Worm (Caenorhabditis elegans) whole organism, L1 larva: ENCODE data around the gene C16A3.5.

Experiments used
- C04F5.9 ChIP-seq: sonication (generic microtip); optimal IDR thresholded peaks from 2 replicates; lab custom pipeline; 2016; ENCODE audit warnings: missing genetic modification characterization, missing compliant biosample characterization
- aha-1 ChIP-seq: fragments of 150-350 bp; optimal IDR thresholded peaks from 2 replicates; lab custom pipeline; 2014; ENCODE audit warnings: missing biosample characterization, missing genetic modification characterization
- ama-1 ChIP-seq: fragments of 150-350 bp; optimal IDR thresholded peaks from 2 replicates; lab custom pipeline; 2014
- ceh-63 ChIP-seq: fragments of 200-800 bp; sonication (Bioruptor generic); optimal IDR thresholded peaks from 2 replicates; lab custom pipeline; 2018; ENCODE audit warnings: mild to moderate bottlenecking, missing genetic modification characterization, missing compliant biosample characterization
- ceh-90 ChIP-seq: sonication (generic microtip); optimal IDR thresholded peaks from 2 replicates; lab custom pipeline; 2016; ENCODE audit warnings: missing genetic modification characterization, missing compliant biosample characterization
- ces-1 ChIP-seq: fragments of 150-350 bp; optimal IDR thresholded peaks from 2 replicates; lab custom pipeline; 2014; ENCODE audit warnings: missing biosample characterization, missing genetic modification reagents, missing genetic modification characterization
- dpl-1 ChIP-seq, 3 experiments: fragments of 150-350 bp in 2 of 3; sonication (generic microtip) in 1 of 3; optimal IDR thresholded peaks; 2 replicates each; lab custom pipeline; 2014 to 2017; ENCODE audit warnings: missing biosample characterization in 3 of 3, missing genetic modification characterization in 3 of 3, missing genetic modification reagents in 3 of 3
- dsc-1 ChIP-seq: sonication (generic microtip); optimal IDR thresholded peaks from 2 replicates; lab custom pipeline; 2016; ENCODE audit warnings: mild to moderate bottlenecking, missing genetic modification characterization, missing compliant biosample characterization
- efl-1 ChIP-seq, 4 experiments: fragments of 150-350 bp; optimal IDR thresholded peaks in 3 of 4; peaks in 1 of 4; 1 replicate in 1 of 4; 2 replicates in 3 of 4; lab custom pipeline; 2014; ENCODE audit warnings: missing biosample characterization in 2 of 4, missing genetic modification characterization in 2 of 4, missing genetic modification reagents in 2 of 4
- egl-13 ChIP-seq: sonication (generic microtip); optimal IDR thresholded peaks from 2 replicates; lab custom pipeline; 2016; ENCODE audit warnings: missing genotype, missing genetic modification reagents, missing genetic modification characterization, missing compliant biosample characterization
- egl-27 ChIP-seq, 2 experiments: fragments of 150-350 bp in 1 of 2; sonication (generic microtip); optimal IDR thresholded peaks; 3 replicates each; lab custom pipeline; 2017 to 2018; ENCODE audit warnings: missing biosample characterization in 2 of 2, missing genetic modification characterization in 2 of 2, missing genetic modification reagents in 2 of 2
- ets-5 ChIP-seq: fragments of 200-800 bp; sonication (Bioruptor generic); IDR thresholded peaks from 2 replicates; pipeline ENCODE4 v1.3.6; 2022; ENCODE audit warnings: missing genetic modification characterization, missing compliant biosample characterization
- fkh-10 ChIP-seq: sonication (generic microtip); optimal IDR thresholded peaks from 2 replicates; lab custom pipeline; 2017; ENCODE audit warnings: missing biosample characterization, missing genetic modification reagents, missing genetic modification characterization
- fkh-4 ChIP-seq: sonication (generic microtip); optimal IDR thresholded peaks from 2 replicates; lab custom pipeline; 2016; ENCODE audit warnings: missing compliant biosample characterization, missing genetic modification characterization, borderline replicate concordance
- fkh-8 ChIP-seq: sonication (generic microtip); optimal IDR thresholded peaks from 2 replicates; lab custom pipeline; 2016; ENCODE audit warnings: mild to moderate bottlenecking, missing genetic modification characterization, missing compliant biosample characterization
- fos-1 ChIP-seq: fragments of 150-350 bp; optimal IDR thresholded peaks from 2 replicates; lab custom pipeline; 2014; ENCODE audit warnings: missing biosample characterization, missing genetic modification characterization
- grh-1 ChIP-seq: fragments of 200-800 bp; sonication (Bioruptor generic); IDR thresholded peaks from 2 replicates; pipeline ENCODE4 v1.3.6; 2022; ENCODE audit warnings: missing genetic modification reagents, missing genetic modification characterization, missing compliant biosample characterization
- hpl-2 ChIP-seq: fragments of 150-350 bp; optimal IDR thresholded peaks from 2 replicates; lab custom pipeline; 2014; ENCODE audit warnings: missing biosample characterization, missing genetic modification reagents, missing genetic modification characterization
- irx-1 ChIP-seq: sonication (generic microtip); optimal IDR thresholded peaks from 2 replicates; lab custom pipeline; 2016; ENCODE audit warnings: missing genetic modification characterization, missing compliant biosample characterization
- lin-14 ChIP-seq: fragments of 200-800 bp; sonication (Bioruptor generic); optimal IDR thresholded peaks from 2 replicates; lab custom pipeline; 2018; ENCODE audit warnings: mild to moderate bottlenecking, missing genetic modification characterization, moderate library complexity, missing compliant biosample characterization
- lin-15B ChIP-seq: fragments of 150-350 bp; sonication (generic microtip); optimal IDR thresholded peaks from 3 replicates; lab custom pipeline; 2014; ENCODE audit warnings: missing biosample characterization, missing genetic modification characterization
- lir-3 ChIP-seq: sonication (generic microtip); optimal IDR thresholded peaks from 2 replicates; lab custom pipeline; 2016; ENCODE audit warnings: mild to moderate bottlenecking, missing genetic modification characterization, moderate library complexity, missing compliant biosample characterization; ENCODE audit not compliant: poor library complexity
- lsy-2 ChIP-seq, 2 experiments: fragments of 150-350 bp; optimal IDR thresholded peaks; 2 replicates each; lab custom pipeline; 2014; ENCODE audit warnings: missing biosample characterization in 2 of 2, missing genetic modification characterization in 2 of 2
- mab-9 ChIP-seq: fragments of 200-800 bp; sonication (Bioruptor generic); IDR thresholded peaks from 2 replicates; pipeline ENCODE4 v1.3.6; 2022; ENCODE audit warnings: missing genetic modification reagents, missing genetic modification characterization, missing compliant biosample characterization
- mdl-1 ChIP-seq, 2 experiments: fragments of 150-350 bp; optimal IDR thresholded peaks; 2 replicates each; lab custom pipeline; 2014 to 2017; ENCODE audit warnings: missing biosample characterization in 2 of 2, missing genetic modification characterization in 2 of 2, inconsistent platforms in 1 of 2
- nhr-19 ChIP-seq: fragments of 200-800 bp; sonication (Bioruptor generic); conservative IDR thresholded peaks from 2 replicates; pipeline ENCODE4 v1.3.6; 2022; ENCODE audit warnings: missing genetic modification characterization, missing compliant biosample characterization
- nhr-47 ChIP-seq: sonication (generic microtip); optimal IDR thresholded peaks from 2 replicates; lab custom pipeline; 2016; ENCODE audit warnings: mild to moderate bottlenecking, missing genetic modification characterization, moderate library complexity, missing compliant biosample characterization
- nhr-71 ChIP-seq: sonication (generic microtip); optimal IDR thresholded peaks from 2 replicates; lab custom pipeline; 2016; ENCODE audit warnings: mild to moderate bottlenecking, missing genetic modification characterization, moderate library complexity, missing compliant biosample characterization
- nhr-77 ChIP-seq: fragments of 150-350 bp; optimal IDR thresholded peaks from 2 replicates; lab custom pipeline; 2014; ENCODE audit warnings: missing biosample characterization, missing genetic modification characterization
- nhr-84 ChIP-seq: sonication (generic microtip); optimal IDR thresholded peaks from 2 replicates; lab custom pipeline; 2017; ENCODE audit warnings: missing biosample characterization, missing genetic modification characterization
- pag-3 ChIP-seq: sonication (generic microtip); optimal IDR thresholded peaks from 2 replicates; lab custom pipeline; 2017; ENCODE audit warnings: missing genetic modification characterization, mild to moderate bottlenecking, missing compliant biosample characterization, antibody characterized with exemption, borderline replicate concordance; ENCODE audit not compliant: insufficient read depth
- snpc-4 ChIP-seq: fragments of 150-350 bp; optimal IDR thresholded peaks from 2 replicates; lab custom pipeline; 2014; ENCODE audit warnings: missing biosample characterization, missing genetic modification characterization
- swsn-7 ChIP-seq: sonication (generic microtip); optimal IDR thresholded peaks from 2 replicates; lab custom pipeline; 2016; ENCODE audit warnings: missing genetic modification characterization, missing compliant biosample characterization
- tbx-2 ChIP-seq: sonication (generic microtip); optimal IDR thresholded peaks from 2 replicates; lab custom pipeline; 2016; ENCODE audit warnings: missing genetic modification characterization, missing compliant biosample characterization
- unc-130 ChIP-seq: fragments of 150-350 bp; optimal IDR thresholded peaks from 2 replicates; lab custom pipeline; 2017; ENCODE audit warnings: missing biosample characterization, missing genetic modification characterization, inconsistent platforms
- unc-86 ChIP-seq: sonication (generic microtip); optimal IDR thresholded peaks from 2 replicates; lab custom pipeline; 2016; ENCODE audit warnings: missing genetic modification characterization, missing compliant biosample characterization
- xbp-1 ChIP-seq: sonication (generic microtip); optimal IDR thresholded peaks from 2 replicates; lab custom pipeline; 2016; ENCODE audit warnings: missing genetic modification characterization, missing compliant biosample characterization
- zag-1 ChIP-seq: fragments of 150-350 bp; optimal IDR thresholded peaks from 2 replicates; lab custom pipeline; 2014; ENCODE audit warnings: missing biosample characterization, missing genetic modification characterization
- ztf-11 ChIP-seq, 2 experiments: sonication (generic microtip); optimal IDR thresholded peaks; 2 replicates each; lab custom pipeline; 2016 to 2017; ENCODE audit warnings: missing genetic modification characterization in 2 of 2, missing biosample characterization in 1 of 2, missing compliant biosample characterization in 1 of 2
- ztf-4 ChIP-seq: fragments of 150-350 bp; optimal IDR thresholded peaks from 2 replicates; lab custom pipeline; 2014; ENCODE audit warnings: missing biosample characterization, missing genetic modification characterization

C16A3.5 gene

ce11 chrIII:6350424-6350823, 30.1 kb upstream of the C16A3.5 start:
- no peak for TF ChIP-seq xbp-1 (tag; lab: Kevin White, UChicago)
- peak; percentile 48 for TF ChIP-seq lin-14
- TF ChIP-seq mdl-1 (tag; optimal IDR thresholded peaks at IDR 0.05; lab: Kevin White, UChicago), result no peak
- no peak for TF ChIP-seq aha-1
- no peak for TF ChIP-seq fkh-4 (tag; lab: Kevin White, UChicago)
- TF ChIP-seq pag-3, result no peak
- peak; percentile 92 for TF ChIP-seq fkh-10 (GFP tag; lab: Kevin White, UChicago)
- TF ChIP-seq grh-1, result no peak
- TF ChIP-seq egl-27 (tag; optimal IDR thresholded peaks at IDR 0.05; lab: Kevin White, UChicago), result no peak
- TF ChIP-seq ztf-11 (tag; optimal IDR thresholded peaks at IDR 0.05; lab: Kevin White, UChicago), result no peak

ce11 chrIII:6351438-6351837, 29.1 kb upstream of the C16A3.5 start:
- no peak for TF ChIP-seq irx-1 (tag; lab: Kevin White, UChicago)
- TF ChIP-seq ama-1 (lab: Kevin White, UChicago), result no peak
- no peak for TF ChIP-seq pag-3
- TF ChIP-seq nhr-47 (tag; lab: Kevin White, UChicago), result no peak
- no peak for TF ChIP-seq unc-130
- no peak for TF ChIP-seq fkh-10 (GFP tag; lab: Kevin White, UChicago)
- no peak for TF ChIP-seq nhr-77 (tag; lab: Kevin White, UChicago)
- no peak for TF ChIP-seq ztf-4 (tag; lab: Kevin White, UChicago)
- peak; percentile 63 for TF ChIP-seq ceh-63 (GFP tag; lab: Kevin White, UChicago)
- no peak for TF ChIP-seq mab-9 (GFP tag; lab: Robert Waterston, UW)
- peak; percentile 70 for TF ChIP-seq lin-14
- no peak for TF ChIP-seq efl-1 (optimal IDR thresholded peaks at IDR 0.05; lab: Kevin White, UChicago)
- TF ChIP-seq efl-1 (GFP tag; optimal IDR thresholded peaks at IDR 0.05 in 1 of 2; lab: Kevin White, UChicago), result no peak
- no peak for TF ChIP-seq zag-1 (tag; lab: Kevin White, UChicago)
- TF ChIP-seq lsy-2 (tag; optimal IDR thresholded peaks at IDR 0.05; lab: Kevin White, UChicago), result no peak
- no peak for TF ChIP-seq nhr-84 (tag; lab: Kevin White, UChicago)
- no peak for TF ChIP-seq ztf-11 (tag; optimal IDR thresholded peaks at IDR 0.05; lab: Kevin White, UChicago)
- TF ChIP-seq nhr-71 (tag; lab: Kevin White, UChicago), result peak; percentile 20
- no peak for TF ChIP-seq grh-1
- no peak for TF ChIP-seq ets-5 (GFP tag; lab: Robert Waterston, UW)
- no peak for TF ChIP-seq C04F5.9 (tag; lab: Kevin White, UChicago)
- no peak for TF ChIP-seq dpl-1 (GFP tag; optimal IDR thresholded peaks at IDR 0.05; lab: Kevin White, UChicago)
- peak; percentile 4 for TF ChIP-seq unc-86 (tag; lab: Kevin White, UChicago)

ce11 chrIII:6352459-6352858, 28.1 kb upstream of the C16A3.5 start:
- TF ChIP-seq unc-130 (no peak), fkh-8 (tag; lab: Kevin White, UChicago) (peak; percentile 64), fkh-10 (GFP tag; lab: Kevin White, UChicago) (peak; percentile 88), fos-1 (no peak), lin-15B (tag; lab: Kevin White, UChicago) (no peak), nhr-71 (tag; lab: Kevin White, UChicago) (peak; percentile 81), xbp-1 (tag; lab: Kevin White, UChicago) (no peak), lsy-2 (tag; optimal IDR thresholded peaks at IDR 0.05; lab: Kevin White, UChicago) (peak; percentile 10 to 24), egl-13 (tag; lab: Kevin White, UChicago) (peak; percentile 83), swsn-7 (tag; lab: Kevin White, UChicago) (peak; percentile 54), nhr-47 (tag; lab: Kevin White, UChicago) (peak; percentile 71), ztf-4 (tag; lab: Kevin White, UChicago) (peak; percentile 10), tbx-2 (tag; lab: Kevin White, UChicago) (peak; percentile 54), ces-1 (GFP tag; lab: Kevin White, UChicago) (peak; percentile 21), lin-14 (peak; percentile 85), ceh-90 (tag; lab: Kevin White, UChicago) (no peak), ama-1 (lab: Kevin White, UChicago) (peak; percentile 27), pag-3 (no peak), dsc-1 (tag; lab: Kevin White, UChicago) (peak; percentile 5), hpl-2 (GFP tag; lab: Kevin White, UChicago) (no peak), unc-86 (tag; lab: Kevin White, UChicago) (peak; percentile 97), snpc-4 (tag; lab: Kevin White, UChicago) (no peak), nhr-19 (peak; percentile 18; the same call in 1 of the 2 replicates), lir-3 (tag; lab: Kevin White, UChicago) (peak; percentile 15)
